Fruit fly (Drosophila melanogaster) whole organism, wandering third instar larva: ENCODE data around the gene Cpr67B.

Experiments
- Dfd ChIP-seq: fragments of >200 bp; optimal IDR thresholded peaks from 2 replicates; lab custom pipeline; 2017; ENCODE audit warnings: missing biosample characterization, missing genetic modification characterization
- Dif ChIP-seq: fragments of 200-275, 200-300 bp; sonication (Bioruptor generic); optimal IDR thresholded peaks from 2 replicates; lab custom pipeline; 2018; ENCODE audit warnings: missing biosample characterization, missing genetic modification characterization; ENCODE audit not compliant: partially characterized antibody
- OdsH ChIP-seq: fragments of 200-800 bp; sonication (Bioruptor generic); optimal IDR thresholded peaks from 2 replicates; lab custom pipeline; 2016; ENCODE audit warnings: missing biosample characterization, mild to moderate bottlenecking, missing genetic modification characterization
- ey ChIP-seq: fragments of 200-800 bp; sonication (Bioruptor generic); optimal IDR thresholded peaks from 2 replicates; lab custom pipeline; 2016; ENCODE audit warnings: missing biosample characterization, missing genetic modification characterization
- h ChIP-seq: fragments of 200-800 bp; sonication (Bioruptor generic); optimal IDR thresholded peaks from 3 replicates; lab custom pipeline; 2016; ENCODE audit warnings: missing biosample characterization, mild to moderate bottlenecking, missing genetic modification characterization
- lola ChIP-seq: fragments of >200 bp; optimal IDR thresholded peaks from 2 replicates; lab custom pipeline; 2017; ENCODE audit warnings: missing biosample characterization, missing genetic modification characterization
- pan ChIP-seq: fragments of >200 bp; optimal IDR thresholded peaks from 2 replicates; lab custom pipeline; 2017
- psq ChIP-seq: fragments of 200-800 bp; sonication (Bioruptor generic); optimal IDR thresholded peaks from 3 replicates; lab custom pipeline; 2017; ENCODE audit warnings: missing biosample characterization, mild to moderate bottlenecking, missing genetic modification characterization, moderate library complexity
- rgr ChIP-seq: fragments of 200-800 bp; sonication (Bioruptor generic); optimal IDR thresholded peaks from 3 replicates; lab custom pipeline; 2016; ENCODE audit warnings: missing biosample characterization, mild to moderate bottlenecking, missing genetic modification characterization
- sage ChIP-seq: fragments of 200-800 bp; sonication (Bioruptor generic); optimal IDR thresholded peaks from 2 replicates; lab custom pipeline; 2016; ENCODE audit warnings: missing biosample characterization, mild to moderate bottlenecking, missing genetic modification characterization
- usp ChIP-seq: fragments of >200 bp; optimal IDR thresholded peaks from 2 replicates; lab custom pipeline; 2017; ENCODE audit warnings: missing biosample characterization, missing genetic modification characterization

dm6 chr3L:9399855-9400254, 4.7 kb upstream of the Cpr67B start:
- TF ChIP-seq h (GFP tag; lab: Kevin White, UChicago), result no peak
- no peak for TF ChIP-seq pan (lab: Kevin White, UChicago)
- no peak for TF ChIP-seq psq
- no peak for TF ChIP-seq ey (GFP tag; lab: Kevin White, UChicago)
- TF ChIP-seq usp (GFP tag; lab: Kevin White, UChicago), result no peak
- TF ChIP-seq sage (GFP tag; lab: Kevin White, UChicago), result no peak
- TF ChIP-seq OdsH, result no peak
- TF ChIP-seq lola, result no peak
- no peak for TF ChIP-seq Dfd (GFP tag; lab: Kevin White, UChicago)
- TF ChIP-seq Dif (GFP tag; lab: Kevin White, UChicago), result no peak
- no peak for TF ChIP-seq rgr
